Worm (Caenorhabditis elegans) whole organism, late embryonic: Measurements from ENCODE around the gene vhp-1.

Experiments
- K09A11.1 ChIP-seq: sonication (generic microtip); optimal IDR thresholded peaks from 2 replicates; lab custom pipeline; 2017; ENCODE audit warnings: antibody characterized with exemption, mild to moderate bottlenecking, missing genetic modification characterization, missing compliant biosample characterization; ENCODE audit not compliant: insufficient read depth
- T23F11.4 ChIP-seq: fragments of 200-800 bp; sonication (Bioruptor generic); optimal IDR thresholded peaks from 2 replicates; lab custom pipeline; 2018; ENCODE audit warnings: mild to moderate bottlenecking, missing genetic modification characterization, missing compliant biosample characterization
- Y22D7AL.16 ChIP-seq: sonication (generic microtip); optimal IDR thresholded peaks from 2 replicates; lab custom pipeline; 2016; ENCODE audit warnings: missing genetic modification characterization, missing compliant biosample characterization
- ahr-1 ChIP-seq: sonication (generic microtip); optimal IDR thresholded peaks from 2 replicates; lab custom pipeline; 2016; ENCODE audit warnings: missing genetic modification characterization, missing compliant biosample characterization
- ama-1 ChIP-seq: fragments of 150-350 bp; optimal IDR thresholded peaks from 2 replicates; lab custom pipeline; 2014
- ceh-18 ChIP-seq: sonication (generic microtip); optimal IDR thresholded peaks from 2 replicates; lab custom pipeline; 2016; ENCODE audit warnings: missing genetic modification characterization, missing compliant biosample characterization
- ceh-19 ChIP-seq: fragments of 200-800 bp; sonication (Bioruptor generic); optimal IDR thresholded peaks from 2 replicates; lab custom pipeline; 2018; ENCODE audit warnings: mild to moderate bottlenecking, missing genetic modification characterization, missing compliant biosample characterization
- ceh-2 ChIP-seq: sonication (generic microtip); optimal IDR thresholded peaks from 2 replicates; lab custom pipeline; 2016; ENCODE audit warnings: missing genotype, missing genetic modification characterization, missing compliant biosample characterization
- ceh-24 ChIP-seq: sonication (generic microtip); optimal IDR thresholded peaks from 2 replicates; lab custom pipeline; 2016; ENCODE audit warnings: mild to moderate bottlenecking, missing genetic modification characterization, missing compliant biosample characterization
- ceh-30 ChIP-seq: fragments of 150-350 bp; optimal IDR thresholded peaks from 2 replicates; lab custom pipeline; 2014; ENCODE audit warnings: missing biosample characterization, missing genetic modification characterization
- ceh-31 ChIP-seq: sonication (generic microtip); optimal IDR thresholded peaks from 2 replicates; lab custom pipeline; 2016; ENCODE audit warnings: missing genetic modification characterization, missing compliant biosample characterization
- ceh-45 ChIP-seq: fragments of 200-800 bp; sonication (Bioruptor generic); IDR thresholded peaks from 2 replicates; pipeline ENCODE4 v1.3.6; 2022; ENCODE audit warnings: missing genetic modification reagents, missing genetic modification characterization, missing compliant biosample characterization
- ceh-48 ChIP-seq: sonication (generic microtip); optimal IDR thresholded peaks from 2 replicates; lab custom pipeline; 2016; ENCODE audit warnings: missing genetic modification characterization, inconsistent platforms, missing compliant biosample characterization
- ceh-6 ChIP-seq: fragments of 200-800 bp; sonication (Bioruptor generic); optimal IDR thresholded peaks from 2 replicates; lab custom pipeline; 2018; ENCODE audit warnings: mild to moderate bottlenecking, missing genetic modification characterization, missing compliant biosample characterization
- che-1 ChIP-seq: sonication (generic microtip); optimal IDR thresholded peaks from 2 replicates; lab custom pipeline; 2016; ENCODE audit warnings: mild to moderate bottlenecking, missing genetic modification characterization, missing compliant biosample characterization
- dmd-4 ChIP-seq: sonication (generic microtip); optimal IDR thresholded peaks from 2 replicates; lab custom pipeline; 2016; ENCODE audit warnings: borderline replicate concordance, missing genetic modification characterization, missing compliant biosample characterization
- dve-1 ChIP-seq: sonication (generic microtip); optimal IDR thresholded peaks from 2 replicates; lab custom pipeline; 2017; ENCODE audit warnings: antibody characterized with exemption, mild to moderate bottlenecking, missing genetic modification characterization, missing compliant biosample characterization
- elt-2 ChIP-seq: sonication (generic microtip); optimal IDR thresholded peaks from 2 replicates; lab custom pipeline; 2016; ENCODE audit warnings: missing genetic modification reagents, missing genetic modification characterization, missing compliant biosample characterization
- elt-4 ChIP-seq: sonication (generic microtip); optimal IDR thresholded peaks from 2 replicates; lab custom pipeline; 2016; ENCODE audit warnings: missing genetic modification characterization, missing compliant biosample characterization
- eyg-1 ChIP-seq: sonication (generic microtip); optimal IDR thresholded peaks from 2 replicates; lab custom pipeline; 2016; ENCODE audit warnings: missing genotype, missing genetic modification characterization, missing compliant biosample characterization
- gmeb-2 ChIP-seq: sonication (generic microtip); optimal IDR thresholded peaks from 2 replicates; lab custom pipeline; 2016; ENCODE audit warnings: missing genetic modification characterization, inconsistent platforms, missing compliant biosample characterization
- hlh-6 ChIP-seq: sonication (generic microtip); optimal IDR thresholded peaks from 2 replicates; lab custom pipeline; 2016; ENCODE audit warnings: missing genotype, missing genetic modification characterization, missing compliant biosample characterization
- lin-11 ChIP-seq: fragments of 200-800 bp; sonication (Bioruptor generic); optimal IDR thresholded peaks from 2 replicates; lab custom pipeline; 2018; ENCODE audit warnings: mild to moderate bottlenecking, missing genetic modification characterization, missing compliant biosample characterization
- mec-3 ChIP-seq: sonication (generic microtip); optimal IDR thresholded peaks from 2 replicates; lab custom pipeline; 2016; ENCODE audit warnings: borderline replicate concordance, missing genetic modification characterization, missing compliant biosample characterization
- nfya-1 ChIP-seq: sonication (generic microtip); optimal IDR thresholded peaks from 2 replicates; lab custom pipeline; 2017; ENCODE audit warnings: missing genetic modification characterization, mild to moderate bottlenecking, missing compliant biosample characterization, antibody characterized with exemption, moderate library complexity
- nhr-11 ChIP-seq: fragments of 150-350 bp; optimal IDR thresholded peaks from 2 replicates; lab custom pipeline; 2014; ENCODE audit warnings: missing biosample characterization, missing genetic modification characterization
- odd-2 ChIP-seq: sonication (generic microtip); optimal IDR thresholded peaks from 2 replicates; lab custom pipeline; 2017; ENCODE audit warnings: antibody characterized with exemption, mild to moderate bottlenecking, missing genetic modification characterization, missing compliant biosample characterization
- pat-9 ChIP-seq: fragments of 200-800 bp; sonication (Bioruptor generic); optimal IDR thresholded peaks from 2 replicates; lab custom pipeline; 2018; ENCODE audit warnings: mild to moderate bottlenecking, missing genetic modification characterization, moderate library complexity, missing compliant biosample characterization
- pax-1 ChIP-seq: fragments of 150-350 bp; optimal IDR thresholded peaks from 2 replicates; lab custom pipeline; 2014; ENCODE audit warnings: missing biosample characterization, missing genetic modification characterization
- pha-2 ChIP-seq: sonication (generic microtip); optimal IDR thresholded peaks from 2 replicates; lab custom pipeline; 2017; ENCODE audit warnings: mild to moderate bottlenecking, missing genetic modification characterization, missing compliant biosample characterization
- pros-1 ChIP-seq: fragments of 150-350 bp; optimal IDR thresholded peaks from 2 replicates; lab custom pipeline; 2014; ENCODE audit warnings: missing biosample characterization, missing genetic modification reagents, missing genetic modification characterization
- ref-2 ChIP-seq: sonication (generic microtip); optimal IDR thresholded peaks from 2 replicates; lab custom pipeline; 2016; ENCODE audit warnings: missing genetic modification characterization, missing compliant biosample characterization
- rnt-1 ChIP-seq: sonication (generic microtip); optimal IDR thresholded peaks from 2 replicates; lab custom pipeline; 2016; ENCODE audit warnings: missing genetic modification characterization, missing compliant biosample characterization
- sdc-2 ChIP-seq: sonication (generic microtip); optimal IDR thresholded peaks from 2 replicates; lab custom pipeline; 2016; ENCODE audit warnings: missing genotype, missing genetic modification characterization, missing compliant biosample characterization
- sox-2 ChIP-seq: fragments of 200-800 bp; sonication (Bioruptor generic); IDR thresholded peaks from 2 replicates; pipeline ENCODE4 v1.3.6; 2022; ENCODE audit warnings: missing genetic modification reagents, missing genetic modification characterization, missing compliant biosample characterization
- syd-9 ChIP-seq: sonication (generic microtip); optimal IDR thresholded peaks from 2 replicates; lab custom pipeline; 2016; ENCODE audit warnings: mild to moderate bottlenecking, missing genetic modification characterization, moderate library complexity, missing compliant biosample characterization
- tbx-7 ChIP-seq: sonication (generic microtip); optimal IDR thresholded peaks from 2 replicates; lab custom pipeline; 2016; ENCODE audit warnings: missing genotype, missing genetic modification characterization, missing compliant biosample characterization
- ttx-3 ChIP-seq: sonication (generic microtip); optimal IDR thresholded peaks from 2 replicates; lab custom pipeline; 2016; ENCODE audit warnings: missing genetic modification reagents, missing genetic modification characterization, missing compliant biosample characterization
- unc-3 ChIP-seq, 2 experiments: fragments of 200-800 bp in 1 of 2; sonication (Bioruptor generic) in 1 of 2; sonication (generic microtip) in 1 of 2; conservative IDR thresholded peaks in 1 of 2; optimal IDR thresholded peaks in 1 of 2; 2 replicates each; pipeline versions ENCODE4 v1.3.6 to Lab custom; 2016 to 2022; ENCODE audit warnings: missing compliant biosample characterization in 2 of 2, missing genetic modification characterization in 2 of 2, missing genetic modification reagents in 1 of 2
- unc-42 ChIP-seq: sonication (generic microtip); optimal IDR thresholded peaks from 2 replicates; lab custom pipeline; 2016; ENCODE audit warnings: missing genotype, missing genetic modification characterization, missing compliant biosample characterization
- unc-55 ChIP-seq: sonication (generic microtip); optimal IDR thresholded peaks from 2 replicates; lab custom pipeline; 2017; ENCODE audit warnings: missing biosample characterization, missing genetic modification reagents, missing genetic modification characterization
- zip-5 ChIP-seq: sonication (generic microtip); optimal IDR thresholded peaks from 2 replicates; lab custom pipeline; 2016; ENCODE audit warnings: missing genetic modification characterization, missing compliant biosample characterization

vhp-1 gene

DNA sequence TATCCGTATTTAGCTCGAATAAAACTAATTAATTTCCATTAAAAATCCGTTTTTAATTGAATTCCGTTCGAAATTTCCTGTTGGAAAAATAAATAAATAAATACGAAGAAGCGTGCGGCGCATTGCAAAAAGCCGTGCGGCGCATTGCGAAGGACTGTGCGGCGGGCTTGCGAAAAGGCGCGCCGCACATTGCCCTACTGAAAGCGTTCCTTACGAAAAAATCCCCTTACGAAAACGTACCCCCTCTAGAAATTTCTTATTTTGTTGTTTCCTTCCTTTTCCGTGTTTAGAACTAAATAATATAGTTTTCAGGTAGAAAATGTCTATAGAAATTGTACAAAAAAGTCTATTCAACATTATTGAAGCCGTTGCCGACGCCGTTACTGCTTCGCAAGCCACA is 27.3 kb downstream of the vhp-1 start, which contains the start of gene F09E5.8:
TSS of gene F09E5.8 (plus strand) at position 313 of the 400 bp plus-strand sequence.
- peak; percentile 41; the same call in 1 of the 2 replicates for TF ChIP-seq ceh-45 (GFP tag; lab: Robert Waterston, UW)

DNA sequence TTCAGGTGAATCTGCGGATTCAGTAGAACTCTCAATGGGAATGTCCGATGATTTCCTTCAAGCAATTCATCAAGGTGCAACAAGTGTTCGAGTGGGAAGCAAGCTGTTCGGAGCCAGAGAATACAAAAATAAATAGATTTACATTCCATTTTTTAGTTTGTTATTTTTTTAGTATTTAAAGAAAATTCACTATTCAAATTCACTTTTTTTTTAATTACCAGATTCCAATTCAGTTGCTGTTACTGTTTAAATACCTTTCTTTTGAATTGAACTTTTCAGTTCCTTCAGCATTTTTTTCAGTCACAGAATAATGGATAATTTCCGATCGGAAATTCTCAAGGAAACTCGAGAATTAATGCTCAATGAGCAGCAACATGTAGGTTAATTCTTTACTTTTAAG is 28.7 kb downstream of the vhp-1 start, which contains the start of gene F09E5.7:
TSS of gene F09E5.7 (plus strand) at position 301 of the 400 bp plus-strand sequence.
- TF ChIP-seq ttx-3 (tag; lab: Kevin White, UChicago) = no peak

ce11 chrII:5353642-5354041 is 30.6 kb downstream of the vhp-1 start:
- TF ChIP-seq ama-1 = no peak
- TF ChIP-seq elt-2 = peak; percentile 9

- no peak for TF ChIP-seq zip-5 (tag; lab: Kevin White, UChicago)
- TF ChIP-seq elt-4 (tag; lab: Kevin White, UChicago) = no peak
- no peak for TF ChIP-seq unc-55
Observed at ce11 chrII:5355384-5355783, 32.3 kb downstream of the vhp-1 start, which contains the start of gene srg-69. Gene srg-69, plus strand, starts transcription at chrII:5355684.

DNA sequence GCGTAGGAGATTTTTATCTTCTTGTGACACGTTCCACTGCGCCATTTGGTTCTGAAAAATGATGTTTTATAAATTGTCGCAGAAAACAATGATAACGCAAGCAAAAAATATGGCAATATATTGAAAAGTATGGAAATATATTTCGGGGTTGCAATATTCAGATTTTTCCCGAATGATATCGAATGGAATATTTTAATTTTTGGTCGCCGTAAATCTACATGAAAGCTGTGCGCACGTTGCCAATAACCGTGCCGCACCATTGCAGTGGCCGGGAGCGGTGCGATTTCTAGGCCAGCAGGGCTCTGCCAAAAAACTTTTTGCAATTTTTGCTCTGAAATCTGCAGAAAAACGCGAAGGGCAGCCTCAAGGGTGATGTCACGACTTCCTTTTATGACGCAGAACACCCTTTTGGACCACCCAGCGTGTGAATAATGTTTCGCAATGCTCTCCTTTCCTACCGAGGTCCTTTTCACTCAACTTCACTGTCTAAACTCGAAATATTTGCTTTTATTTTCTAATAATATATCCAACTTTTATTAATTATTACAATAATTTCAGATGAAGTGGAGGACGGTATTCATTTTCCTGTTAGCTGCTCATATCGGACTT is 35.2 kb downstream of the vhp-1 start, which contains the start of the genes F09E5.11 and bmy-1:
TSS of gene F09E5.11 (minus strand) at position 51 of the 609 bp plus-strand sequence.
TSS of gene bmy-1 (plus strand) at position 559 of the 609 bp plus-strand sequence.
- TF ChIP-seq T23F11.4 (GFP tag; lab: Kevin White, UChicago) (no peak), ahr-1 (tag; lab: Kevin White, UChicago) (peak; percentile 43), elt-2 (peak; percentile 98), pat-9 (tag; lab: Kevin White, UChicago) (no peak), K09A11.1 (no peak), rnt-1 (peak; percentile 70), pros-1 (tag; lab: Kevin White, UChicago) (no peak), sox-2 (no peak), sdc-2 (peak; percentile 40), ceh-31 (tag; lab: Kevin White, UChicago) (peak; percentile 97), Y22D7AL.16 (tag; lab: Kevin White, UChicago) (no peak), hlh-6 (peak; percentile 53), ceh-48 (tag; lab: Kevin White, UChicago) (peak; percentile 10), che-1 (tag; lab: Kevin White, UChicago) (no peak), zip-5 (tag; lab: Kevin White, UChicago) (peak; percentile 77), odd-2 (tag; lab: Kevin White, UChicago) (no peak), pax-1 (tag; lab: Kevin White, UChicago) (no peak), unc-42 (peak; percentile 46), dmd-4 (tag; lab: Kevin White, UChicago) (peak; percentile 49), nfya-1 (peak; percentile 53), ceh-18 (tag; lab: Kevin White, UChicago) (peak; percentile 55), ceh-30 (no peak), dve-1 (tag; lab: Kevin White, UChicago) (no peak), eyg-1 (tag; lab: Kevin White, UChicago) (no peak), ceh-2 (peak; percentile 95), ama-1 (no peak), gmeb-2 (peak; percentile 34), unc-3 (GFP tag; conservative IDR thresholded peaks at IDR 0.05; lab: Robert Waterston, UW) (no peak), unc-3 (tag; optimal IDR thresholded peaks at IDR 0.05; lab: Kevin White, UChicago) (peak; percentile 28), syd-9 (tag; lab: Kevin White, UChicago) (peak; percentile 20), tbx-7 (tag; lab: Kevin White, UChicago) (peak; percentile 87), lin-11 (tag; lab: Kevin White, UChicago) (no peak), ceh-45 (GFP tag; lab: Robert Waterston, UW) (no peak), ceh-6 (GFP tag; lab: Kevin White, UChicago) (no peak), pha-2 (tag; lab: Kevin White, UChicago) (no peak), nhr-11 (tag; lab: Kevin White, UChicago) (no peak), ref-2 (tag; lab: Kevin White, UChicago) (peak; percentile 86), ceh-24 (no peak), ceh-19 (GFP tag; lab: Kevin White, UChicago) (no peak), mec-3 (tag; lab: Kevin White, UChicago) (peak; percentile 85)
